Fruit fly (Drosophila melanogaster): ENCODE data around the gene Set.
A peak's percentile ranks its signal among the peaks of the same experiment; 100 is the strongest.

The Set gene

dm6 chr3R:15292241-15293004 is 29.1 kb downstream of the Set start (continued):
- TF ChIP-seq Hmr (GFP tag; optimal IDR thresholded peaks at IDR 0.05): peak; percentile 20
- no peak for TF ChIP-seq CG42726 (GFP tag; IDR thresholded peaks at IDR 0.05; ENCODE audit: partially characterized antibody)
- TF ChIP-seq lmd (GFP tag; IDR thresholded peaks at IDR 0.05): no peak
- TF ChIP-seq CG3163 (GFP tag; optimal IDR thresholded peaks at IDR 0.05): no peak
- no peak for TF ChIP-seq Mad (GFP tag; optimal IDR thresholded peaks at IDR 0.05)
- TF ChIP-seq CG16813 (GFP tag; IDR thresholded peaks at IDR 0.05; ENCODE audit: partially characterized antibody): no peak
- TF ChIP-seq Hey (tag; optimal IDR thresholded peaks at IDR 0.05): no peak
- TF ChIP-seq CG14441 (GFP tag; IDR thresholded peaks at IDR 0.05): no peak
- TF ChIP-seq CG8281 (tag; optimal IDR thresholded peaks at IDR 0.05): peak; percentile 41
- TF ChIP-seq CG6654 (GFP tag; optimal IDR thresholded peaks at IDR 0.05): no peak
- TF ChIP-seq HLH3B (GFP tag; IDR thresholded peaks at IDR 0.05): no peak
- TF ChIP-seq Pdp1 (GFP tag; optimal IDR thresholded peaks at IDR 0.05): peak in 1 of 2 experiments; percentile 96
- TF ChIP-seq Awh (GFP tag; IDR thresholded peaks at IDR 0.05): no peak
- no peak for TF ChIP-seq prd (optimal IDR thresholded peaks at IDR 0.05)
- TF ChIP-seq prd (GFP tag; IDR thresholded peaks at IDR 0.05): no peak
- no peak for TF ChIP-seq NK7.1 (GFP tag; optimal IDR thresholded peaks at IDR 0.05)
- no peak for TF ChIP-seq CG17361 (GFP tag; IDR thresholded peaks at IDR 0.05)
- TF ChIP-seq CG11560 (tag; IDR thresholded peaks at IDR 0.05): no peak
- TF ChIP-seq bcd (GFP tag; optimal IDR thresholded peaks at IDR 0.05): peak; percentile 18
- TF ChIP-seq CG5180 (GFP tag; optimal IDR thresholded peaks at IDR 0.05): no peak
- peak; percentile 61 for TF ChIP-seq cg (GFP tag; optimal IDR thresholded peaks at IDR 0.05)
- no peak for TF ChIP-seq Deaf1 (tag; optimal IDR thresholded peaks at IDR 0.05)
- TF ChIP-seq tll (GFP tag; optimal IDR thresholded peaks at IDR 0.05): no peak
- no peak for TF ChIP-seq Drgx (GFP tag; IDR thresholded peaks at IDR 0.05)
- TF ChIP-seq Stat92E (GFP tag; optimal IDR thresholded peaks at IDR 0.05): no peak
- peak; percentile 3 for TF ChIP-seq pros (GFP tag; optimal IDR thresholded peaks at IDR 0.05)
- TF ChIP-seq PHDP (tag; optimal IDR thresholded peaks at IDR 0.05): no peak
- no peak for TF ChIP-seq inv (GFP tag; IDR thresholded peaks at IDR 0.05; ENCODE audit: partially characterized antibody)
- no peak for TF ChIP-seq Ptx1 (GFP tag; IDR thresholded peaks at IDR 0.05)
- no peak for TF ChIP-seq her (GFP tag; optimal IDR thresholded peaks at IDR 0.05)
- TF ChIP-seq CG12659 (GFP tag; optimal IDR thresholded peaks at IDR 0.05): no peak
- TF ChIP-seq CG18011 (GFP tag; optimal IDR thresholded peaks at IDR 0.05): no peak
- TF ChIP-seq cas (GFP tag; IDR thresholded peaks at IDR 0.05): no peak
- TF ChIP-seq mld (GFP tag; IDR thresholded peaks at IDR 0.05; ENCODE audit: partially characterized antibody): no peak
- peak; percentile 31 for TF ChIP-seq CG12155 (GFP tag; optimal IDR thresholded peaks at IDR 0.05)
- TF ChIP-seq ewg (GFP tag; optimal IDR thresholded peaks at IDR 0.05): no peak
- no peak for TF ChIP-seq kah (GFP tag; optimal IDR thresholded peaks at IDR 0.05)
- TF ChIP-seq CG10366 (GFP tag; IDR thresholded peaks at IDR 0.05): no peak
- no peak for TF ChIP-seq pho (GFP tag; optimal IDR thresholded peaks at IDR 0.05)
- no peak for TF ChIP-seq CG10543 (GFP tag; optimal IDR thresholded peaks at IDR 0.05)
- no peak for TF ChIP-seq fd64A (GFP tag; optimal IDR thresholded peaks at IDR 0.05)
- no peak for TF ChIP-seq D19A (tag; optimal IDR thresholded peaks at IDR 0.05)
- TF ChIP-seq onecut (GFP tag; IDR thresholded peaks at IDR 0.05): peak; percentile 42
- TF ChIP-seq ERR (GFP tag; optimal IDR thresholded peaks at IDR 0.05): no peak
- TF ChIP-seq gem (tag; optimal IDR thresholded peaks at IDR 0.05): peak; percentile 43
- no peak for TF ChIP-seq Max (GFP tag; optimal IDR thresholded peaks at IDR 0.05)
- peak; percentile 9 for TF ChIP-seq CG17829 (tag; optimal IDR thresholded peaks at IDR 0.05)
- no peak for TF ChIP-seq CG7745 (tag; optimal IDR thresholded peaks at IDR 0.05)
- TF ChIP-seq CG3065 (GFP tag; optimal IDR thresholded peaks at IDR 0.05): no peak

Data from whole organism, embryonic.